Worm (Caenorhabditis elegans): ENCODE results near the gene sid-2.

ce11 chrIII:13708415-13708814 lies 29.2 kb downstream of the sid-2 start:
- TF ChIP-seq ham-2 (GFP tag; optimal IDR thresholded peaks at IDR 0.05) (no peak), unc-39 (tag; optimal IDR thresholded peaks at IDR 0.05) (no peak), ztf-11 (tag; optimal IDR thresholded peaks at IDR 0.05) (no peak)

All from whole organism, mixed stage, embryonic.